Fruit fly (Drosophila melanogaster): Measurements from ENCODE around the gene csw.
A peak's percentile ranks its signal among the peaks of the same experiment; 100 is the strongest.

Gene csw

DNA sequence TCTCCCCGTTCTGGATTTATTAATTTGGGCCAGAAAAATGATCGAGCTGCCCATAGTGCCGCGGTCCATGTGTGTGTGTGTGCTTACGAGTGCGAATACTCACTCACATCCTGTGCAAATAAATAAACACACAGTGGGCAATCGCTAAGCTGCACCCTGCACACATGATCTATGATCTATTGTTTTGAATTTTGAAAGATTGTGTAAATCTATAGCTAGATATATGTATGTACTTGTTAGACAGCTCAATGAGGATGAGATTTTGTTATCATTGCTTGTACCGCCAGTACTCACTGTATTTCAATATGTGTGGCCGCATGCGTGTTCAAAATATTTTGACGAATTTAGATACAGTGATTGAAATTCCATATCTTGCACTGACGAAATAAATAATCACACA is 10.9 kb upstream of the csw start (continued):
- TF ChIP-seq Hsf (GFP tag; optimal IDR thresholded peaks at IDR 0.05) (peak; percentile 50), CG8765 (GFP tag; IDR thresholded peaks at IDR 0.05) (peak; percentile 42; the same call in 1 of the 2 replicates), Xbp1 (GFP tag; optimal IDR thresholded peaks at IDR 0.05) (peak; percentile 32), Bdp1 (GFP tag; optimal IDR thresholded peaks at IDR 0.05) (no peak), CG13123 (GFP tag; optimal IDR thresholded peaks at IDR 0.05) (no peak), E2f2 (GFP tag; IDR thresholded peaks at IDR 0.05) (no peak; the same call in 1 of the 2 replicates), ash1 (GFP tag; optimal IDR thresholded peaks at IDR 0.05) (peak; percentile 35), Spps (tag; optimal IDR thresholded peaks at IDR 0.05) (no peak), Ravus (GFP tag; IDR thresholded peaks at IDR 0.05) (peak; percentile 23), CG15696 (tag; optimal IDR thresholded peaks at IDR 0.05) (no peak), fu2 (GFP tag; optimal IDR thresholded peaks at IDR 0.05) (peak; percentile 52), Neu2 (GFP tag; optimal IDR thresholded peaks at IDR 0.05; ENCODE audit: borderline replicate concordance) (no peak), CG6254 (GFP tag; optimal IDR thresholded peaks at IDR 0.05) (no peak), CG9215 (GFP tag; IDR thresholded peaks at IDR 0.05) (peak; percentile 79), bbx (GFP tag; IDR thresholded peaks at IDR 0.05; ENCODE audit: partially characterized antibody) (no peak), CG8290 (GFP tag; optimal IDR thresholded peaks at IDR 0.05) (no peak), CG8290 (tag; optimal IDR thresholded peaks at IDR 0.05) (peak in 1 of 2 experiments; percentile 97), CG17359 (tag; optimal IDR thresholded peaks at IDR 0.05) (peak; percentile 21), CG3407 (GFP tag; optimal IDR thresholded peaks at IDR 0.05) (no peak), CG11085 (GFP tag; IDR thresholded peaks at IDR 0.05) (peak; percentile 79), CG8281 (tag; optimal IDR thresholded peaks at IDR 0.05) (no peak), CG2678 (tag; optimal IDR thresholded peaks at IDR 0.05) (peak; percentile 69), Asciz (GFP tag; optimal IDR thresholded peaks at IDR 0.05) (peak; percentile 2), Hey (tag; optimal IDR thresholded peaks at IDR 0.05) (no peak), trem (tag; optimal IDR thresholded peaks at IDR 0.05) (no peak), Rfx (GFP tag; IDR thresholded peaks at IDR 0.05) (peak; percentile 91), nerfin-1 (tag; optimal IDR thresholded peaks at IDR 0.05) (no peak), crc (GFP tag; optimal IDR thresholded peaks at IDR 0.05) (no peak), CG11093 (GFP tag; IDR thresholded peaks at IDR 0.05) (no peak), fd3F (GFP tag; optimal IDR thresholded peaks at IDR 0.05) (peak; percentile 55), CG15479 (GFP tag; optimal IDR thresholded peaks at IDR 0.05) (no peak), CG16779 (GFP tag; IDR thresholded peaks at IDR 0.05) (no peak), sqz (GFP tag; optimal IDR thresholded peaks at IDR 0.05) (no peak), CG15073 (GFP tag; optimal IDR thresholded peaks at IDR 0.05) (no peak), Mes4 (GFP tag; optimal IDR thresholded peaks at IDR 0.05) (no peak), stwl (tag; optimal IDR thresholded peaks at IDR 0.05) (no peak), tll (GFP tag; optimal IDR thresholded peaks at IDR 0.05) (no peak), Side (GFP tag; optimal IDR thresholded peaks at IDR 0.05) (no peak), prd (optimal IDR thresholded peaks at IDR 0.05) (no peak), prd (GFP tag; IDR thresholded peaks at IDR 0.05) (peak; percentile 75), CG12219 (GFP tag; optimal IDR thresholded peaks at IDR 0.05) (peak; percentile 14), Ets65A (GFP tag) (peak; percentile 92), Hr51 (GFP tag; optimal IDR thresholded peaks at IDR 0.05) (peak; percentile 18 to 42), CG9727 (GFP tag; optimal IDR thresholded peaks at IDR 0.05) (peak; percentile 29), Lim3 (GFP tag; IDR thresholded peaks at IDR 0.05) (no peak), sug (tag; optimal IDR thresholded peaks at IDR 0.05) (peak; percentile 24), bowl (GFP tag; IDR thresholded peaks at IDR 0.05) (no peak), CG13296 (GFP tag; optimal IDR thresholded peaks at IDR 0.05) (peak; percentile 36), CG13287 (GFP tag; IDR thresholded peaks at IDR 0.05; ENCODE audit: partially characterized antibody) (no peak), sima (GFP tag; optimal IDR thresholded peaks at IDR 0.05) (no peak), Stat92E (GFP tag; optimal IDR thresholded peaks at IDR 0.05) (no peak)

All from whole organism, embryonic.